Worm (Caenorhabditis elegans): Measurements from ENCODE around the gene Y38F2AL.12.

The Y38F2AL.12 gene

ce11 chrIV:2281353-2281976, 34.9 kb upstream of the Y38F2AL.12 start (continued):
- TF ChIP-seq lsy-2 (tag; optimal IDR thresholded peaks at IDR 0.05), result peak in 1 of 2 experiments; percentile 40
- TF ChIP-seq unc-130 (GFP tag; optimal IDR thresholded peaks at IDR 0.05), result no peak
- no peak for TF ChIP-seq nhr-42 (GFP tag; IDR thresholded peaks at IDR 0.05)
- TF ChIP-seq F49E8.2 (tag; optimal IDR thresholded peaks at IDR 0.05; ENCODE audit: borderline replicate concordance), result no peak
- no peak for TF ChIP-seq nhr-102 (tag; optimal IDR thresholded peaks at IDR 0.05)
- no peak for TF ChIP-seq aly-2 (tag; optimal IDR thresholded peaks at IDR 0.05)
- peak; percentile 84 for TF ChIP-seq hlh-11 (tag; optimal IDR thresholded peaks at IDR 0.05)
- no peak for TF ChIP-seq Y105C5A.15 (GFP tag; IDR thresholded peaks at IDR 0.05)
- TF ChIP-seq aha-1 (tag), result peak; percentile 99
- TF ChIP-seq daf-16 (GFP tag; optimal IDR thresholded peaks at IDR 0.05), result no peak
- peak; percentile 85 for TF ChIP-seq daf-16 (tag; optimal IDR thresholded peaks at IDR 0.05)
- TF ChIP-seq egl-27 (tag; optimal IDR thresholded peaks at IDR 0.05), result no peak
- 0 out of 2 replicates have a peak, but pooled peaks have one; percentile 17 for TF ChIP-seq lin-38 (GFP tag; IDR thresholded peaks at IDR 0.05)
- no peak for TF ChIP-seq spr-1 (tag; optimal IDR thresholded peaks at IDR 0.05)
- TF ChIP-seq T26A8.4 (GFP tag; IDR thresholded peaks at IDR 0.05), result no peak
- TF ChIP-seq nhr-6 (tag; optimal IDR thresholded peaks at IDR 0.05), result no peak
- no peak for TF ChIP-seq tag-97 (GFP tag; IDR thresholded peaks at IDR 0.05)
- no peak for TF ChIP-seq fkh-10 (GFP tag; optimal IDR thresholded peaks at IDR 0.05)
- no peak for TF ChIP-seq ceh-20 (GFP tag; IDR thresholded peaks at IDR 0.05)
- no peak for TF ChIP-seq pha-4 (GFP tag; IDR thresholded peaks at IDR 0.05)
- TF ChIP-seq pha-4 (tag; optimal IDR thresholded peaks at IDR 0.05), result no peak
- TF ChIP-seq snpc-4 (tag; optimal IDR thresholded peaks at IDR 0.05), result no peak
- no peak for TF ChIP-seq R02D3.7 (tag; optimal IDR thresholded peaks at IDR 0.05)
- TF ChIP-seq F37D6.2 (tag; optimal IDR thresholded peaks at IDR 0.05), result no peak
- TF ChIP-seq hlh-30 (tag; optimal IDR thresholded peaks at IDR 0.05; ENCODE audit: insufficient read depth), result peak; percentile 87
- TF ChIP-seq arid-1 (GFP tag; conservative IDR thresholded peaks at IDR 0.05), result no peak
- TF ChIP-seq ztf-7 (tag; optimal IDR thresholded peaks at IDR 0.05), result peak; percentile 14
- TF ChIP-seq rbr-2 (tag; optimal IDR thresholded peaks at IDR 0.05), result no peak
- TF ChIP-seq nhr-11 (tag; optimal IDR thresholded peaks at IDR 0.05), result no peak
- TF ChIP-seq lir-3 (tag; optimal IDR thresholded peaks at IDR 0.05), result no peak
- TF ChIP-seq nhr-10 (tag; optimal IDR thresholded peaks at IDR 0.05), result peak; percentile 68
- TF ChIP-seq tra-1 (GFP tag; IDR thresholded peaks at IDR 0.05), result no peak
- no peak for TF ChIP-seq zag-1 (tag; optimal IDR thresholded peaks at IDR 0.05)
- 0 out of 2 replicates have a peak, but pooled peaks have one; percentile 44 for TF ChIP-seq php-3 (GFP tag; IDR thresholded peaks at IDR 0.05)
- TF ChIP-seq jun-1 (tag; optimal IDR thresholded peaks at IDR 0.05), result no peak
- TF ChIP-seq unc-39 (tag; optimal IDR thresholded peaks at IDR 0.05), result no peak
- peak; percentile 70 for TF ChIP-seq mep-1 (tag; optimal IDR thresholded peaks at IDR 0.05)
- no peak for TF ChIP-seq mxl-2 (GFP tag; conservative IDR thresholded peaks at IDR 0.05)
- TF ChIP-seq egl-43 (GFP tag; IDR thresholded peaks at IDR 0.05), result no peak
- no peak for TF ChIP-seq nhr-48 (tag; optimal IDR thresholded peaks at IDR 0.05)
- TF ChIP-seq Y75B8A.6 (GFP tag; IDR thresholded peaks at IDR 0.05), result no peak
- TF ChIP-seq dmd-9 (GFP tag; IDR thresholded peaks at IDR 0.05), result no peak
- TF ChIP-seq nhr-237 (tag; optimal IDR thresholded peaks at IDR 0.05), result no peak
- TF ChIP-seq D1046.2 (GFP tag; IDR thresholded peaks at IDR 0.05), result no peak
- TF ChIP-seq ztf-11 (tag; optimal IDR thresholded peaks at IDR 0.05), result no peak
- peak in 1 of 2 experiments; percentile 29 for TF ChIP-seq mdl-1 (tag; optimal IDR thresholded peaks at IDR 0.05)
- TF ChIP-seq ZK546.5 (tag; optimal IDR thresholded peaks at IDR 0.05), result no peak
- TF ChIP-seq daf-12 (tag; optimal IDR thresholded peaks at IDR 0.05), result no peak
- peak; percentile 23; the same call in 1 of the 2 replicates for TF ChIP-seq hmg-1.1 (GFP tag; IDR thresholded peaks at IDR 0.05)
- TF ChIP-seq vab-7 (GFP tag; IDR thresholded peaks at IDR 0.05), result no peak
- TF ChIP-seq nhr-41 (GFP tag; IDR thresholded peaks at IDR 0.05), result no peak
- TF ChIP-seq F44E2.7 (GFP tag; IDR thresholded peaks at IDR 0.05), result no peak
- TF ChIP-seq Y48G9A.11 (GFP tag; IDR thresholded peaks at IDR 0.05), result no peak

All from whole organism, L4 larva.